Worm (Caenorhabditis elegans) whole organism, young adult: ENCODE results near the gene C45G9.15.

Experiments
- C17E4.6 ChIP-seq: fragments of 200-800 bp; sonication (Bioruptor generic); IDR thresholded peaks from 2 replicates; pipeline ENCODE4 v1.3.6; 2022; ENCODE audit warnings: missing genetic modification reagents, missing genetic modification characterization, missing compliant biosample characterization
- F10E7.11 ChIP-seq: sonication (generic microtip); optimal IDR thresholded peaks from 2 replicates; lab custom pipeline; 2017; ENCODE audit warnings: mild to moderate bottlenecking, missing genetic modification characterization, moderate library complexity, missing compliant biosample characterization
- F22D6.2 ChIP-seq: sonication (generic microtip); optimal IDR thresholded peaks from 2 replicates; lab custom pipeline; 2016; ENCODE audit warnings: mild to moderate bottlenecking, missing genetic modification characterization, missing compliant biosample characterization
- F33H1.4 ChIP-seq: fragments of 200-800 bp; sonication (Bioruptor generic); IDR thresholded peaks from 2 replicates; pipeline ENCODE4 v1.3.6; 2022; ENCODE audit warnings: missing genetic modification reagents, missing genetic modification characterization, missing compliant biosample characterization
- F37B4.10 ChIP-seq: fragments of 200-800 bp; sonication (Bioruptor generic); IDR thresholded peaks from 2 replicates; pipeline ENCODE4 v1.3.6; 2022; ENCODE audit warnings: missing genetic modification characterization, missing compliant biosample characterization
- F49E8.2 ChIP-seq: sonication (generic microtip); optimal IDR thresholded peaks from 3 replicates; lab custom pipeline; 2017; ENCODE audit warnings: missing genetic modification characterization, mild to moderate bottlenecking, missing compliant biosample characterization, antibody characterized with exemption, moderate library complexity; ENCODE audit not compliant: insufficient read depth
- F52B5.7 ChIP-seq: sonication (generic microtip); optimal IDR thresholded peaks from 2 replicates; lab custom pipeline; 2016; ENCODE audit warnings: mild to moderate bottlenecking, missing genetic modification characterization, missing compliant biosample characterization
- K11D2.4 ChIP-seq: fragments of 200-800 bp; sonication (Bioruptor generic); IDR thresholded peaks from 2 replicates; pipeline ENCODE4 v1.3.6; 2022; ENCODE audit warnings: missing genetic modification reagents, missing genetic modification characterization, missing compliant biosample characterization
- K12H6.12 ChIP-seq: fragments of 200-800 bp; sonication (Bioruptor generic); optimal IDR thresholded peaks from 2 replicates; lab custom pipeline; 2018; ENCODE audit warnings: mild to moderate bottlenecking, missing genetic modification characterization, missing compliant biosample characterization
- T07F8.4 ChIP-seq: sonication (generic microtip); optimal IDR thresholded peaks from 2 replicates; lab custom pipeline; 2016; ENCODE audit warnings: mild to moderate bottlenecking, missing genetic modification characterization, moderate library complexity, missing compliant biosample characterization
- Y79H2A.3 ChIP-seq: fragments of 200-800 bp; sonication (Bioruptor generic); conservative IDR thresholded peaks from 2 replicates; pipeline ENCODE4 v1.3.6; 2022; ENCODE audit warnings: missing genetic modification reagents, missing genetic modification characterization, missing compliant biosample characterization
- ZK185.1 ChIP-seq: sonication (generic microtip); optimal IDR thresholded peaks from 2 replicates; lab custom pipeline; 2016; ENCODE audit warnings: mild to moderate bottlenecking, missing genetic modification characterization, missing compliant biosample characterization; ENCODE audit not compliant: poor library complexity, severe bottlenecking
- aptf-3 ChIP-seq: fragments of 200-800 bp; sonication (Bioruptor generic); IDR thresholded peaks from 2 replicates; pipeline ENCODE4 v1.3.6; 2022; ENCODE audit warnings: missing genetic modification characterization, missing compliant biosample characterization
- atf-7 ChIP-seq: sonication (generic microtip); optimal IDR thresholded peaks from 2 replicates; lab custom pipeline; 2017; ENCODE audit warnings: mild to moderate bottlenecking, missing genetic modification characterization, missing compliant biosample characterization
- attf-3 ChIP-seq: fragments of 200-800 bp; sonication (Bioruptor generic); conservative IDR thresholded peaks from 2 replicates; pipeline ENCODE4 v1.3.6; 2022; ENCODE audit warnings: missing genetic modification reagents, missing genetic modification characterization, missing compliant biosample characterization
- attf-5 ChIP-seq: fragments of 200-800 bp; sonication (Bioruptor generic); optimal IDR thresholded peaks from 2 replicates; lab custom pipeline; 2018; ENCODE audit warnings: mild to moderate bottlenecking, missing genetic modification characterization, missing compliant biosample characterization
- ceh-100 ChIP-seq: fragments of 200-800 bp; sonication (Bioruptor generic); IDR thresholded peaks from 2 replicates; pipeline ENCODE4 v1.3.6; 2022; ENCODE audit warnings: missing genetic modification reagents, missing genetic modification characterization, missing compliant biosample characterization
- ceh-27 ChIP-seq: fragments of 200-800 bp; sonication (Bioruptor generic); optimal IDR thresholded peaks from 2 replicates; lab custom pipeline; 2018; ENCODE audit warnings: mild to moderate bottlenecking, missing genetic modification characterization, moderate library complexity, missing compliant biosample characterization
- ceh-79 ChIP-seq: sonication (generic microtip); optimal IDR thresholded peaks from 2 replicates; lab custom pipeline; 2017; ENCODE audit warnings: mild to moderate bottlenecking, missing genetic modification characterization, missing compliant biosample characterization
- die-1 ChIP-seq: sonication (generic microtip); optimal IDR thresholded peaks from 2 replicates; lab custom pipeline; 2016; ENCODE audit warnings: missing genotype, mild to moderate bottlenecking, missing genetic modification characterization, missing compliant biosample characterization
- dpff-1 ChIP-seq: sonication (generic microtip); optimal IDR thresholded peaks from 2 replicates; lab custom pipeline; 2017; ENCODE audit warnings: mild to moderate bottlenecking, missing genetic modification characterization, missing compliant biosample characterization
- egl-44 ChIP-seq: fragments of 200-800 bp; sonication (Bioruptor generic); IDR thresholded peaks from 2 replicates; pipeline ENCODE4 v1.3.6; 2022; ENCODE audit warnings: missing genetic modification reagents, missing genetic modification characterization, missing compliant biosample characterization
- ets-4 ChIP-seq: fragments of 200-800 bp; sonication (Bioruptor generic); optimal IDR thresholded peaks from 2 replicates; lab custom pipeline; 2018; ENCODE audit warnings: mild to moderate bottlenecking, missing genetic modification characterization, missing compliant biosample characterization
- him-1 ChIP-seq: sonication (generic microtip); optimal IDR thresholded peaks from 2 replicates; lab custom pipeline; 2016; ENCODE audit warnings: missing genotype, missing genetic modification reagents, missing genetic modification characterization, missing compliant biosample characterization
- hlh-12 ChIP-seq: sonication (generic microtip); optimal IDR thresholded peaks from 2 replicates; lab custom pipeline; 2016; ENCODE audit warnings: missing genetic modification characterization, missing compliant biosample characterization
- hmg-20 ChIP-seq: fragments of 200-800 bp; sonication (Bioruptor generic); IDR thresholded peaks from 2 replicates; pipeline ENCODE4 v1.3.6; 2022; ENCODE audit warnings: missing genetic modification reagents, missing genetic modification characterization, missing compliant biosample characterization
- hsf-1 ChIP-seq: fragments of 200-800 bp; sonication (Bioruptor generic); IDR thresholded peaks from 2 replicates; pipeline ENCODE4 v1.3.6; 2022; ENCODE audit warnings: missing genetic modification reagents, missing genetic modification characterization, missing compliant biosample characterization
- let-607 ChIP-seq, 2 experiments: fragments of 200-800 bp in 1 of 2; sonication (Bioruptor generic) in 1 of 2; sonication (generic microtip) in 1 of 2; optimal IDR thresholded peaks; 2 replicates each; lab custom pipeline; 2016 to 2018; ENCODE audit warnings: mild to moderate bottlenecking in 2 of 2, missing compliant biosample characterization in 2 of 2, missing genetic modification characterization in 2 of 2, moderate library complexity in 2 of 2, missing genotype in 1 of 2
- lin-26 ChIP-seq: fragments of 200-800 bp; sonication (Bioruptor generic); IDR thresholded peaks from 2 replicates; pipeline ENCODE4 v1.3.6; 2022; ENCODE audit warnings: missing genetic modification reagents, missing genetic modification characterization, missing compliant biosample characterization
- lin-40 ChIP-seq: sonication (generic microtip); optimal IDR thresholded peaks from 2 replicates; lab custom pipeline; 2016; ENCODE audit warnings: missing genetic modification characterization, mild to moderate bottlenecking, missing compliant biosample characterization, missing genotype, missing genetic modification reagents
- lsy-27 ChIP-seq: sonication (generic microtip); optimal IDR thresholded peaks from 2 replicates; lab custom pipeline; 2017; ENCODE audit warnings: missing genetic modification characterization, mild to moderate bottlenecking, missing compliant biosample characterization, antibody characterized with exemption, missing genotype, borderline replicate concordance; ENCODE audit not compliant: insufficient read depth
- madf-10 ChIP-seq: sonication (generic microtip); optimal IDR thresholded peaks from 2 replicates; lab custom pipeline; 2016; ENCODE audit warnings: mild to moderate bottlenecking, missing genetic modification characterization, missing compliant biosample characterization
- madf-6 ChIP-seq: fragments of 200-800 bp; sonication (Bioruptor generic); IDR thresholded peaks from 2 replicates; pipeline ENCODE4 v1.3.6; 2022; ENCODE audit warnings: missing genetic modification reagents, missing genetic modification characterization, missing compliant biosample characterization
- nhr-179 ChIP-seq: sonication (generic microtip); optimal IDR thresholded peaks from 2 replicates; lab custom pipeline; 2016; ENCODE audit warnings: mild to moderate bottlenecking, missing genetic modification characterization, missing compliant biosample characterization
- nhr-90 ChIP-seq: sonication (generic microtip); optimal IDR thresholded peaks from 2 replicates; lab custom pipeline; 2016; ENCODE audit warnings: missing genotype, mild to moderate bottlenecking, missing genetic modification characterization, missing compliant biosample characterization
- pbrm-1 ChIP-seq: fragments of 200-800 bp; sonication (Bioruptor generic); IDR thresholded peaks from 2 replicates; pipeline ENCODE4 v1.3.6; 2022; ENCODE audit warnings: missing genetic modification reagents, missing genetic modification characterization, missing compliant biosample characterization
- rcor-1 ChIP-seq: fragments of 200-800 bp; sonication (Bioruptor generic); IDR thresholded peaks from 2 replicates; pipeline ENCODE4 v1.3.6; 2022; ENCODE audit warnings: missing genetic modification reagents, missing genetic modification characterization, missing compliant biosample characterization
- rec-8 ChIP-seq, 2 experiments: sonication (generic microtip); optimal IDR thresholded peaks; 2 replicates each; lab custom pipeline; 2016; ENCODE audit warnings: mild to moderate bottlenecking in 2 of 2, missing genetic modification characterization in 2 of 2, missing genetic modification reagents in 2 of 2, missing genotype in 2 of 2, missing biosample characterization in 1 of 2, missing compliant biosample characterization in 1 of 2, moderate library complexity in 1 of 2
- repo-1 ChIP-seq: sonication (generic microtip); optimal IDR thresholded peaks from 2 replicates; lab custom pipeline; 2017; ENCODE audit warnings: mild to moderate bottlenecking, missing genetic modification characterization, missing compliant biosample characterization
- snpc-4 ChIP-seq, 5 experiments: fragments of 150-350 bp in 1 of 5; sonication (generic microtip) in 4 of 5; optimal IDR thresholded peaks; 2 replicates each; lab custom pipeline; 2014 to 2018; ENCODE audit warnings: missing genetic modification characterization in 5 of 5, missing biosample characterization in 3 of 5, antibody characterized with exemption in 2 of 5, mild to moderate bottlenecking in 2 of 5, missing compliant biosample characterization in 2 of 5, missing genotype in 2 of 5, moderate library complexity in 2 of 5, missing genetic modification reagents in 1 of 5
- sptf-2 ChIP-seq: fragments of 200-800 bp; sonication (Bioruptor generic); optimal IDR thresholded peaks from 2 replicates; lab custom pipeline; 2018; ENCODE audit warnings: mild to moderate bottlenecking, missing genetic modification characterization, missing compliant biosample characterization
- tlf-1 ChIP-seq: fragments of 200-800 bp; sonication (Bioruptor generic); optimal IDR thresholded peaks from 2 replicates; lab custom pipeline; 2018; ENCODE audit warnings: mild to moderate bottlenecking, missing genetic modification characterization, missing compliant biosample characterization
- zfh-2 ChIP-seq: fragments of 200-800 bp; sonication (Bioruptor generic); conservative IDR thresholded peaks from 2 replicates; pipeline ENCODE4 v1.3.6; 2022; ENCODE audit warnings: missing genetic modification reagents, missing genetic modification characterization, missing compliant biosample characterization
- zim-3 ChIP-seq: sonication (generic microtip); optimal IDR thresholded peaks from 2 replicates; lab custom pipeline; 2017; ENCODE audit warnings: mild to moderate bottlenecking, missing genetic modification characterization, moderate library complexity, missing compliant biosample characterization
- ztf-3 ChIP-seq: fragments of 200-800 bp; sonication (Bioruptor generic); optimal IDR thresholded peaks from 2 replicates; lab custom pipeline; 2018; ENCODE audit warnings: mild to moderate bottlenecking, missing genetic modification characterization, missing compliant biosample characterization
- ztf-6 ChIP-seq: fragments of 200-800 bp; sonication (Bioruptor generic); IDR thresholded peaks from 2 replicates; pipeline ENCODE4 v1.3.6; 2022; ENCODE audit warnings: missing genetic modification reagents, missing genetic modification characterization, missing compliant biosample characterization

Gene C45G9.15

ce11 chrIII:5031375-5031836 lies 20.4 kb downstream of the C45G9.15 start:
- TF ChIP-seq ceh-79 (tag; lab: Kevin White, UChicago) (peak; percentile 68), F10E7.11 (tag; lab: Kevin White, UChicago) (peak; percentile 67), atf-7 (tag; lab: Kevin White, UChicago) (peak; percentile 85), madf-6 (peak; percentile 70), K11D2.4 (GFP tag; lab: Robert Waterston, UW) (peak; percentile 87), egl-44 (GFP tag; lab: Robert Waterston, UW) (peak; percentile 69; the same call in 1 of the 2 replicates), F52B5.7 (peak; percentile 83), let-607 (tag; optimal IDR thresholded peaks at IDR 0.05; lab: Kevin White, UChicago) (peak in 1 of 2 experiments; percentile 59), ztf-3 (GFP tag; lab: Kevin White, UChicago) (peak; percentile 53), nhr-90 (peak; percentile 70), tlf-1 (GFP tag; lab: Kevin White, UChicago) (peak; percentile 60), lsy-27 (tag; lab: Kevin White, UChicago) (peak; percentile 39), F22D6.2 (tag; lab: Kevin White, UChicago) (peak; percentile 50), attf-3 (peak; percentile 57), aptf-3 (GFP tag; lab: Robert Waterston, UW) (peak; percentile 79; the same call in 1 of the 2 replicates), dpff-1 (peak; percentile 2), T07F8.4 (peak; percentile 69), repo-1 (tag; lab: Kevin White, UChicago) (peak; percentile 90), Y79H2A.3 (0 out of 2 replicates have a peak, but pooled peaks have one; percentile 22), ets-4 (GFP tag; lab: Kevin White, UChicago) (peak; percentile 55), hmg-20 (GFP tag; lab: Robert Waterston, UW) (peak; percentile 77; the same call in 1 of the 2 replicates), ZK185.1 (tag; lab: Kevin White, UChicago) (peak; percentile 84), ceh-100 (GFP tag; lab: Robert Waterston, UW) (peak; percentile 71), lin-40 (tag; lab: Kevin White, UChicago) (peak; percentile 91), hsf-1 (GFP tag; lab: Robert Waterston, UW) (0 out of 2 replicates have a peak, but pooled peaks have one; percentile 55), pbrm-1 (GFP tag; lab: Robert Waterston, UW) (peak; percentile 87), him-1 (tag; lab: Kevin White, UChicago) (peak; percentile 55), zim-3 (tag; lab: Kevin White, UChicago) (peak; percentile 1), F37B4.10 (GFP tag; lab: Robert Waterston, UW) (peak; percentile 72; the same call in 1 of the 2 replicates), ceh-27 (GFP tag; lab: Kevin White, UChicago) (peak; percentile 70), ztf-6 (GFP tag; lab: Robert Waterston, UW) (peak; percentile 23; the same call in 1 of the 2 replicates), rec-8 (tag; optimal IDR thresholded peaks at IDR 0.05; lab: Kevin White, UChicago) (peak; percentile 5 to 22), lin-26 (GFP tag; lab: Robert Waterston, UW) (peak; percentile 91), madf-10 (tag; lab: Kevin White, UChicago) (peak; percentile 71), hlh-12 (tag; lab: Kevin White, UChicago) (peak; percentile 8), attf-5 (peak; percentile 71), snpc-4 (GFP tag; optimal IDR thresholded peaks at IDR 0.05; lab: Kevin White, UChicago) (peak; percentile 46), snpc-4 (tag; optimal IDR thresholded peaks at IDR 0.05; lab: Kevin White, UChicago) (peak in 1 of 4 experiments; percentile 64), zfh-2 (GFP tag; lab: Robert Waterston, UW) (peak; percentile 96), F33H1.4 (GFP tag; lab: Robert Waterston, UW) (peak; percentile 71), rcor-1 (peak; percentile 93), die-1 (tag; lab: Kevin White, UChicago) (peak; percentile 48), C17E4.6 (peak; percentile 79), K12H6.12 (tag; lab: Kevin White, UChicago) (peak; percentile 93), sptf-2 (GFP tag; lab: Kevin White, UChicago) (peak; percentile 44), F49E8.2 (tag; lab: Kevin White, UChicago) (peak; percentile 9), nhr-179 (tag; lab: Kevin White, UChicago) (peak; percentile 70)
